Fruit fly (Drosophila melanogaster) S2 (cell line): ENCODE results near the gene CG5892.

Experiments
- CG8478 ChIP-seq: fragments of >200 bp; optimal IDR thresholded peaks from 2 replicates; lab custom pipeline; 2018
- CTCF ChIP-seq, 2 experiments: fragments of >200 bp; optimal IDR thresholded peaks; 2 replicates each; lab custom pipeline; 2018

dm6 chr3R:21210081-21210480 lies 32.3 kb upstream of the CG5892 start:
- TF ChIP-seq CTCF (optimal IDR thresholded peaks at IDR 0.05; lab: Kevin White, UChicago) = no peak
- no peak for TF ChIP-seq CG8478 (lab: Kevin White, UChicago)
